Worm (Caenorhabditis elegans) whole organism, L4 larva: ENCODE results near the gene gba-2.

ENCODE experiments used
- D1046.2 ChIP-seq: fragments of 200-800 bp; sonication (Bioruptor generic); IDR thresholded peaks from 2 replicates; pipeline ENCODE4 v1.3.6; 2022; ENCODE audit warnings: missing genetic modification characterization, missing compliant biosample characterization
- F10B5.3 ChIP-seq: sonication (generic microtip); optimal IDR thresholded peaks from 2 replicates; lab custom pipeline; 2016; ENCODE audit warnings: mild to moderate bottlenecking, missing genetic modification characterization, missing compliant biosample characterization
- F26F4.8 ChIP-seq: fragments of 200-800 bp; sonication (Bioruptor generic); conservative IDR thresholded peaks from 2 replicates; pipeline ENCODE4 v1.3.6; 2022; ENCODE audit warnings: missing genetic modification characterization, missing compliant biosample characterization
- F44E2.7 ChIP-seq: fragments of 200-800 bp; sonication (Bioruptor generic); IDR thresholded peaks from 2 replicates; pipeline ENCODE4 v2.1.2; 2022; ENCODE audit warnings: missing genetic modification characterization, missing compliant biosample characterization
- F49E8.2 ChIP-seq: sonication (generic microtip); optimal IDR thresholded peaks from 2 replicates; lab custom pipeline; 2016; ENCODE audit warnings: missing compliant biosample characterization, mild to moderate bottlenecking, missing genetic modification characterization, borderline replicate concordance
- T20F7.1 ChIP-seq: fragments of 200-800 bp; sonication (Bioruptor generic); optimal IDR thresholded peaks from 2 replicates; lab custom pipeline; 2018; ENCODE audit warnings: mild to moderate bottlenecking, missing genetic modification characterization, missing compliant biosample characterization
- Y105C5A.15 ChIP-seq: fragments of 200-800 bp; sonication (Bioruptor generic); IDR thresholded peaks from 2 replicates; pipeline ENCODE4 v1.3.6; 2022; ENCODE audit warnings: missing genetic modification characterization, missing compliant biosample characterization
- ZK546.5 ChIP-seq, 2 experiments: sonication (generic microtip); optimal IDR thresholded peaks; 2 replicates each; lab custom pipeline; 2017; ENCODE audit warnings: missing biosample characterization in 2 of 2, missing genetic modification characterization in 2 of 2
- aha-1 ChIP-seq: fragments of 150-350 bp; peaks from one replicate; lab custom pipeline; 2014; ENCODE audit warnings: missing biosample characterization, missing genetic modification characterization
- attf-4 ChIP-seq: sonication (generic microtip); optimal IDR thresholded peaks from 3 replicates; lab custom pipeline; 2017; ENCODE audit warnings: missing biosample characterization, missing genetic modification characterization
- ceh-28 ChIP-seq: fragments of 150-350 bp; optimal IDR thresholded peaks from 2 replicates; lab custom pipeline; 2014; ENCODE audit warnings: missing biosample characterization, missing genetic modification reagents, missing genetic modification characterization
- ceh-32 ChIP-seq: sonication (generic microtip); optimal IDR thresholded peaks from 2 replicates; lab custom pipeline; 2016; ENCODE audit warnings: mild to moderate bottlenecking, missing genetic modification characterization, missing compliant biosample characterization; ENCODE audit not compliant: poor library complexity
- ces-1 ChIP-seq: fragments of 150-350 bp; sonication (generic microtip); optimal IDR thresholded peaks from 4 replicates; lab custom pipeline; 2014; ENCODE audit warnings: missing biosample characterization, missing genetic modification reagents, missing genetic modification characterization
- ctbp-1 ChIP-seq: fragments of 200-800 bp; sonication (Bioruptor generic); IDR thresholded peaks from 2 replicates; pipeline ENCODE4 v1.3.6; 2022; ENCODE audit warnings: missing genetic modification reagents, missing genetic modification characterization, missing compliant biosample characterization
- daf-19 ChIP-seq: fragments of 200-800 bp; sonication (Bioruptor generic); conservative IDR thresholded peaks from 2 replicates; pipeline ENCODE4 v1.3.6; 2022; ENCODE audit warnings: missing genetic modification characterization, missing compliant biosample characterization
- dmd-6 ChIP-seq: fragments of 200-800 bp; sonication (Bioruptor generic); IDR thresholded peaks from 2 replicates; pipeline ENCODE4 v1.3.6; 2022; ENCODE audit warnings: missing genetic modification reagents, missing genetic modification characterization, missing compliant biosample characterization
- dmd-8 ChIP-seq: fragments of 200-800 bp; sonication (Bioruptor generic); IDR thresholded peaks from 2 replicates; pipeline ENCODE4 v1.3.6; 2022; ENCODE audit warnings: missing genetic modification characterization, missing compliant biosample characterization
- dve-1 ChIP-seq: sonication (generic microtip); optimal IDR thresholded peaks from 2 replicates; lab custom pipeline; 2017; ENCODE audit warnings: antibody characterized with exemption, mild to moderate bottlenecking, missing genetic modification characterization, missing compliant biosample characterization; ENCODE audit not compliant: insufficient read depth
- egl-43 ChIP-seq: fragments of 200-800 bp; sonication (Bioruptor generic); IDR thresholded peaks from 2 replicates; pipeline ENCODE4 v1.3.6; 2022; ENCODE audit warnings: missing genetic modification reagents, missing genetic modification characterization, missing compliant biosample characterization
- fos-1 ChIP-seq: fragments of 150-350 bp; optimal IDR thresholded peaks from 2 replicates; lab custom pipeline; 2014; ENCODE audit warnings: missing biosample characterization, missing genetic modification characterization
- lim-7 ChIP-seq: fragments of 200-800 bp; sonication (Bioruptor generic); IDR thresholded peaks from 2 replicates; pipeline ENCODE4 v1.3.6; 2022; ENCODE audit warnings: missing genetic modification characterization, missing compliant biosample characterization
- lin-13 ChIP-seq: fragments of 150-350 bp; optimal IDR thresholded peaks from 2 replicates; lab custom pipeline; 2014; ENCODE audit warnings: missing biosample characterization, missing genetic modification reagents, missing genetic modification characterization
- madf-5 ChIP-seq, 2 experiments: fragments of 200-800 bp; sonication (Bioruptor generic); IDR thresholded peaks; 2 replicates each; pipeline ENCODE4 v1.3.6; 2022; ENCODE audit warnings: missing compliant biosample characterization in 2 of 2, missing genetic modification characterization in 2 of 2
- madf-9 ChIP-seq: fragments of 200-800 bp; sonication (Bioruptor generic); conservative IDR thresholded peaks from 2 replicates; pipeline ENCODE4 v1.3.6; 2022; ENCODE audit warnings: missing genetic modification reagents, missing genetic modification characterization, missing compliant biosample characterization
- mdl-1 ChIP-seq, 2 experiments: fragments of 150-350 bp in 1 of 2; sonication (generic microtip) in 1 of 2; optimal IDR thresholded peaks; 2 replicates each; lab custom pipeline; 2014 to 2017; ENCODE audit warnings: missing biosample characterization in 2 of 2, missing genetic modification characterization in 2 of 2
- mes-2 ChIP-seq: sonication (generic microtip); optimal IDR thresholded peaks from 2 replicates; lab custom pipeline; 2016; ENCODE audit warnings: missing genotype, mild to moderate bottlenecking, missing genetic modification characterization, missing compliant biosample characterization; ENCODE audit not compliant: poor library complexity, severe bottlenecking
- nhr-102 ChIP-seq: sonication (generic microtip); optimal IDR thresholded peaks from 2 replicates; lab custom pipeline; 2016; ENCODE audit warnings: mild to moderate bottlenecking, missing genetic modification characterization, moderate library complexity, missing compliant biosample characterization
- nhr-11 ChIP-seq: fragments of 150-350 bp; optimal IDR thresholded peaks from 2 replicates; lab custom pipeline; 2014; ENCODE audit warnings: missing biosample characterization, missing genetic modification characterization
- nhr-111 ChIP-seq: fragments of 200-800 bp; sonication (Bioruptor generic); optimal IDR thresholded peaks from 2 replicates; lab custom pipeline; 2018; ENCODE audit warnings: mild to moderate bottlenecking, missing genetic modification characterization, missing compliant biosample characterization
- nhr-237 ChIP-seq: sonication (generic microtip); optimal IDR thresholded peaks from 2 replicates; lab custom pipeline; 2017; ENCODE audit warnings: missing biosample characterization, missing genetic modification characterization
- nhr-25 ChIP-seq: sonication (generic microtip); optimal IDR thresholded peaks from 2 replicates; lab custom pipeline; 2017; ENCODE audit warnings: missing genetic modification characterization, mild to moderate bottlenecking, missing compliant biosample characterization, antibody characterized with exemption, moderate library complexity, borderline replicate concordance; ENCODE audit not compliant: insufficient read depth
- nhr-41 ChIP-seq: fragments of 200-800 bp; sonication (Bioruptor generic); IDR thresholded peaks from 2 replicates; pipeline ENCODE4 v1.3.6; 2022; ENCODE audit warnings: missing genetic modification reagents, missing genetic modification characterization, missing compliant biosample characterization
- nhr-77 ChIP-seq: fragments of 150-350 bp; optimal IDR thresholded peaks from 2 replicates; lab custom pipeline; 2014; ENCODE audit warnings: missing biosample characterization, missing genetic modification characterization
- pqm-1 ChIP-seq: sonication (generic microtip); optimal IDR thresholded peaks from 2 replicates; lab custom pipeline; 2017; ENCODE audit warnings: missing biosample characterization, missing genetic modification characterization
- rbr-2 ChIP-seq: sonication (generic microtip); optimal IDR thresholded peaks from 2 replicates; lab custom pipeline; 2016; ENCODE audit warnings: missing genotype, missing genetic modification characterization, missing compliant biosample characterization
- saeg-2 ChIP-seq: fragments of 200-800 bp; sonication (Bioruptor generic); IDR thresholded peaks from 2 replicates; pipeline ENCODE4 v1.3.6; 2022; ENCODE audit warnings: missing genetic modification reagents, missing genetic modification characterization, missing compliant biosample characterization
- snpc-1.2 ChIP-seq: fragments of 200-800 bp; sonication (Bioruptor generic); IDR thresholded peaks from 2 replicates; pipeline ENCODE4 v1.3.6; 2022; ENCODE audit warnings: missing genetic modification reagents, missing genetic modification characterization, missing compliant biosample characterization
- snpc-4 ChIP-seq: fragments of 150-350 bp; optimal IDR thresholded peaks from 2 replicates; lab custom pipeline; 2014; ENCODE audit warnings: missing biosample characterization, missing genetic modification characterization
- unc-130 ChIP-seq: sonication (generic microtip); optimal IDR thresholded peaks from 2 replicates; lab custom pipeline; 2016; ENCODE audit warnings: missing genetic modification reagents, missing genetic modification characterization, missing compliant biosample characterization
- unc-62 ChIP-seq, 3 experiments: fragments of 150-350 bp in 1 of 3; sonication (generic microtip); optimal IDR thresholded peaks in 2 of 3; peaks in 1 of 3; 1 replicate in 1 of 3; 2 replicates in 2 of 3; lab custom pipeline; 2014 to 2017; ENCODE audit warnings: missing biosample characterization in 3 of 3, missing genetic modification characterization in 3 of 3, missing genetic modification reagents in 3 of 3, missing genotype in 1 of 3
- zfp-2 ChIP-seq: sonication (generic microtip); optimal IDR thresholded peaks from 2 replicates; lab custom pipeline; 2016; ENCODE audit warnings: mild to moderate bottlenecking, missing genetic modification characterization, missing compliant biosample characterization
- zfp-3 ChIP-seq: fragments of 200-800 bp; sonication (Bioruptor generic); conservative IDR thresholded peaks from 2 replicates; pipeline ENCODE4 v1.3.6; 2022; ENCODE audit warnings: missing genetic modification reagents, missing genetic modification characterization, missing compliant biosample characterization
- ztf-7 ChIP-seq: fragments of 150-350 bp; optimal IDR thresholded peaks from 2 replicates; lab custom pipeline; 2014; ENCODE audit warnings: missing biosample characterization, missing genetic modification characterization

The gba-2 gene

ce11 chrII:2195541-2195940 is 9.3 kb upstream of the gba-2 start (continued):
- TF ChIP-seq nhr-41 (GFP tag; lab: Robert Waterston, UW) (no peak), ces-1 (GFP tag; lab: Kevin White, UChicago) (no peak), dmd-8 (GFP tag; lab: Robert Waterston, UW) (no peak), saeg-2 (no peak), pqm-1 (tag; lab: Kevin White, UChicago) (no peak), mdl-1 (tag; optimal IDR thresholded peaks at IDR 0.05; lab: Kevin White, UChicago) (no peak), nhr-11 (no peak), dve-1 (tag; lab: Kevin White, UChicago) (peak; percentile 48), dmd-6 (GFP tag; lab: Robert Waterston, UW) (no peak), nhr-237 (tag; lab: Kevin White, UChicago) (no peak), ceh-28 (no peak), ZK546.5 (tag; optimal IDR thresholded peaks at IDR 0.05; lab: Kevin White, UChicago) (no peak), ceh-32 (tag; lab: Kevin White, UChicago) (no peak), madf-5 (GFP tag; IDR thresholded peaks at IDR 0.05; lab: Robert Waterston, UW) (no peak), nhr-77 (tag; lab: Kevin White, UChicago) (no peak), attf-4 (tag; lab: Kevin White, UChicago) (no peak), unc-130 (GFP tag; lab: Kevin White, UChicago) (no peak), zfp-3 (no peak), unc-62 (GFP tag; optimal IDR thresholded peaks at IDR 0.05 in 1 of 2; lab: Kevin White, UChicago) (no peak), unc-62 (tag; optimal IDR thresholded peaks at IDR 0.05; lab: Kevin White, UChicago) (no peak), nhr-102 (no peak), daf-19 (no peak), lin-13 (GFP tag; lab: Kevin White, UChicago) (peak; percentile 31), rbr-2 (tag; lab: Kevin White, UChicago) (peak; percentile 37)

ce11 chrII:2192267-2192666 is 6.0 kb upstream of the gba-2 start:
- TF ChIP-seq zfp-3 (no peak), ceh-28 (peak; percentile 71), F10B5.3 (tag; lab: Kevin White, UChicago) (no peak), ctbp-1 (no peak)
- TF ChIP-seq, all 104 proteins: peak for 1

ce11 chrII:2191383-2191782 is 5.1 kb upstream of the gba-2 start:
- TF ChIP-seq aha-1 (tag; lab: Kevin White, UChicago): peak; percentile 84
- no peak for TF ChIP-seq F49E8.2 (tag; lab: Kevin White, UChicago)
- no peak for TF ChIP-seq snpc-1.2 (GFP tag; lab: Robert Waterston, UW)
- TF ChIP-seq, all 104 proteins: peak for 1

ce11 chrII:2190522-2190921 is 4.3 kb upstream of the gba-2 start:
- TF ChIP-seq Y105C5A.15 (no peak), aha-1 (tag; lab: Kevin White, UChicago) (peak; percentile 95)

- TF ChIP-seq ctbp-1 (no peak), F26F4.8 (GFP tag; lab: Robert Waterston, UW) (no peak), dve-1 (tag; lab: Kevin White, UChicago) (no peak), mes-2 (tag; lab: Kevin White, UChicago) (no peak), dmd-6 (GFP tag; lab: Robert Waterston, UW) (no peak), zfp-2 (tag; lab: Kevin White, UChicago) (no peak), nhr-25 (tag; lab: Kevin White, UChicago) (no peak), ztf-7 (tag; lab: Kevin White, UChicago) (no peak), nhr-111 (GFP tag; lab: Kevin White, UChicago) (no peak), T20F7.1 (GFP tag; lab: Kevin White, UChicago) (no peak), lim-7 (GFP tag; lab: Robert Waterston, UW) (no peak), F44E2.7 (GFP tag; lab: Robert Waterston, UW) (no peak), egl-43 (GFP tag; lab: Robert Waterston, UW) (no peak), fos-1 (tag; lab: Kevin White, UChicago) (no peak), madf-9 (no peak), snpc-4 (tag; lab: Kevin White, UChicago) (no peak), D1046.2 (GFP tag; lab: Robert Waterston, UW) (no peak)
Measured at ce11 chrII:2189357-2189756, 3.1 kb upstream of the gba-2 start, which contains the start of gene mtq-2. TSS of gene mtq-2 (minus strand) at chrII:2189457.
